Worm (Caenorhabditis elegans) whole organism, L2 larva: ENCODE results near the gene Y37E11AL.3.

ENCODE experiments used
- egl-27 ChIP-seq: sonication (generic microtip); optimal IDR thresholded peaks from 3 replicates; lab custom pipeline; 2017; ENCODE audit warnings: missing biosample characterization, missing genetic modification reagents, missing genetic modification characterization
- mdl-1 ChIP-seq, 2 experiments: fragments of 150-350 bp in 1 of 2; sonication (generic microtip) in 1 of 2; optimal IDR thresholded peaks; 2 replicates each; lab custom pipeline; 2017; ENCODE audit warnings: missing biosample characterization in 2 of 2, missing genetic modification characterization in 2 of 2

- TF ChIP-seq egl-27 (no peak), mdl-1 (tag; optimal IDR thresholded peaks at IDR 0.05; lab: Kevin White, UChicago) (peak in 1 of 2 experiments; percentile 8)
Measured at ce11 chrIV:3652223-3652622, 42.5 kb upstream of the Y37E11AL.3 start.
